Worm (Caenorhabditis elegans) whole organism, early embryonic: Measurements from ENCODE around the gene Y19D10B.8.

Experiments
- B0310.2 ChIP-seq: sonication (generic microtip); optimal IDR thresholded peaks from 2 replicates; lab custom pipeline; 2016; ENCODE audit warnings: mild to moderate bottlenecking, missing genetic modification characterization, missing compliant biosample characterization
- F13C5.2 ChIP-seq: sonication (generic microtip); optimal IDR thresholded peaks from 2 replicates; lab custom pipeline; 2017; ENCODE audit warnings: mild to moderate bottlenecking, missing genetic modification characterization, inconsistent platforms, missing compliant biosample characterization
- aly-1 ChIP-seq: sonication (generic microtip); optimal IDR thresholded peaks from 2 replicates; lab custom pipeline; 2016; ENCODE audit warnings: missing genetic modification characterization, missing compliant biosample characterization
- ama-1 ChIP-seq: fragments of 150-350 bp; optimal IDR thresholded peaks from 2 replicates; lab custom pipeline; 2014
- ceh-13 ChIP-seq: fragments of 200-800 bp; sonication (Bioruptor generic); optimal IDR thresholded peaks from 2 replicates; lab custom pipeline; 2018; ENCODE audit warnings: mild to moderate bottlenecking, missing genetic modification characterization, missing compliant biosample characterization
- ceh-36 ChIP-seq: sonication (generic microtip); optimal IDR thresholded peaks from 2 replicates; lab custom pipeline; 2016; ENCODE audit warnings: missing genetic modification characterization, inconsistent platforms, missing compliant biosample characterization
- ets-7 ChIP-seq: sonication (generic microtip); optimal IDR thresholded peaks from 2 replicates; lab custom pipeline; 2016; ENCODE audit warnings: missing genotype, missing genetic modification characterization, missing compliant biosample characterization
- flt-1 ChIP-seq: fragments of 200-800 bp; sonication (Bioruptor generic); IDR thresholded peaks from 2 replicates; pipeline ENCODE4 v1.3.6; 2022; ENCODE audit warnings: missing genetic modification characterization, missing compliant biosample characterization
- hmbx-1 ChIP-seq: sonication (generic microtip); optimal IDR thresholded peaks from 2 replicates; lab custom pipeline; 2016; ENCODE audit warnings: mild to moderate bottlenecking, missing genetic modification characterization, missing compliant biosample characterization
- hmg-4 ChIP-seq: fragments of 200-800 bp; sonication (Bioruptor generic); optimal IDR thresholded peaks from 2 replicates; lab custom pipeline; 2018; ENCODE audit warnings: mild to moderate bottlenecking, missing genetic modification characterization, missing compliant biosample characterization
- hnd-1 ChIP-seq: sonication (generic microtip); optimal IDR thresholded peaks from 2 replicates; lab custom pipeline; 2016; ENCODE audit warnings: missing genetic modification characterization, missing compliant biosample characterization
- pes-1 ChIP-seq: fragments of 200-800 bp; sonication (Bioruptor generic); IDR thresholded peaks from 2 replicates; pipeline ENCODE4 v1.3.6; 2022; ENCODE audit warnings: missing genetic modification reagents, missing genetic modification characterization, missing compliant biosample characterization
- scrt-1 ChIP-seq: fragments of 200-800 bp; sonication (Bioruptor generic); IDR thresholded peaks from 2 replicates; pipeline ENCODE4 v1.3.6; 2022; ENCODE audit warnings: missing genetic modification characterization, missing compliant biosample characterization
- sea-1 ChIP-seq: fragments of 200-800 bp; sonication (Bioruptor generic); conservative IDR thresholded peaks from 2 replicates; pipeline ENCODE4 v1.3.6; 2022; ENCODE audit warnings: missing genetic modification characterization, missing compliant biosample characterization
- tbx-11 ChIP-seq: fragments of 200-800 bp; sonication (Bioruptor generic); IDR thresholded peaks from 2 replicates; pipeline ENCODE4 v1.3.6; 2022; ENCODE audit warnings: missing genetic modification characterization, missing compliant biosample characterization
- tbx-37 ChIP-seq: fragments of 200-800 bp; sonication (Bioruptor generic); conservative IDR thresholded peaks from 2 replicates; pipeline ENCODE4 v1.3.6; 2022; ENCODE audit warnings: missing genetic modification reagents, missing genetic modification characterization, missing compliant biosample characterization
- tra-4 ChIP-seq: sonication (generic microtip); optimal IDR thresholded peaks from 2 replicates; lab custom pipeline; 2017; ENCODE audit warnings: missing genetic modification characterization, missing compliant biosample characterization

The Y19D10B.8 gene

ce11 chrV:2306383-2306782, 5.6 kb upstream of the Y19D10B.8 start:
- TF ChIP-seq B0310.2 (tag; lab: Kevin White, UChicago), result no peak

- TF ChIP-seq hnd-1 (tag; lab: Kevin White, UChicago) (no peak), B0310.2 (tag; lab: Kevin White, UChicago) (no peak), scrt-1 (GFP tag; lab: Robert Waterston, UW) (no peak), flt-1 (GFP tag; lab: Robert Waterston, UW) (no peak), F13C5.2 (tag; lab: Kevin White, UChicago) (no peak), tbx-11 (GFP tag; lab: Robert Waterston, UW) (no peak), ama-1 (no peak), sea-1 (GFP tag; lab: Robert Waterston, UW) (no peak), ceh-13 (GFP tag; lab: Kevin White, UChicago) (no peak), tra-4 (tag; lab: Kevin White, UChicago) (no peak), aly-1 (no peak), pes-1 (no peak), ets-7 (tag; lab: Kevin White, UChicago) (no peak), tbx-37 (GFP tag; lab: Robert Waterston, UW) (no peak), hmbx-1 (tag; lab: Kevin White, UChicago) (no peak), ceh-36 (no peak), hmg-4 (no peak)
These were observed 3.0 kb upstream of the Y19D10B.8 start, which contains the start of gene irld-15 for ce11 chrV:2303775-2304174. Gene irld-15 (minus strand): TSS chrV:2303875.

- TF ChIP-seq hnd-1 (tag; lab: Kevin White, UChicago), result no peak
- no peak for TF ChIP-seq hmbx-1 (tag; lab: Kevin White, UChicago)
- no peak for TF ChIP-seq aly-1
- no peak for TF ChIP-seq B0310.2 (tag; lab: Kevin White, UChicago)
- no peak for TF ChIP-seq tbx-37 (GFP tag; lab: Robert Waterston, UW)
- no peak for TF ChIP-seq tra-4 (tag; lab: Kevin White, UChicago)
- no peak for TF ChIP-seq sea-1 (GFP tag; lab: Robert Waterston, UW)
- TF ChIP-seq flt-1 (GFP tag; lab: Robert Waterston, UW), result no peak
- no peak for TF ChIP-seq hmg-4
These were observed 6.2 kb downstream of the Y19D10B.8 start, which contains the start of gene nhr-226 for ce11 chrV:2294577-2294976. Gene nhr-226 (plus strand): TSS chrV:2294877.

- TF ChIP-seq F13C5.2 (tag; lab: Kevin White, UChicago), result no peak
- TF ChIP-seq scrt-1 (GFP tag; lab: Robert Waterston, UW), result no peak
- no peak for TF ChIP-seq ceh-13 (GFP tag; lab: Kevin White, UChicago)
- TF ChIP-seq ama-1, result no peak
- no peak for TF ChIP-seq hmg-4
- TF ChIP-seq pes-1, result no peak
- no peak for TF ChIP-seq flt-1 (GFP tag; lab: Robert Waterston, UW)
- no peak for TF ChIP-seq tra-4 (tag; lab: Kevin White, UChicago)
- no peak for TF ChIP-seq tbx-11 (GFP tag; lab: Robert Waterston, UW)
- TF ChIP-seq ceh-36, result no peak
- no peak for TF ChIP-seq B0310.2 (tag; lab: Kevin White, UChicago)
- TF ChIP-seq ets-7 (tag; lab: Kevin White, UChicago), result no peak
- TF ChIP-seq sea-1 (GFP tag; lab: Robert Waterston, UW), result no peak
- TF ChIP-seq aly-1, result no peak
These were observed 8.6 kb downstream of the Y19D10B.8 start, which contains the start of gene nhr-115 for ce11 chrV:2292240-2292639. Gene nhr-115 (plus strand): TSS chrV:2292540.

ce11 chrV:2290329-2290728, 10.5 kb downstream of the Y19D10B.8 start, which contains the start of gene nhr-225:
Gene nhr-225 (minus strand): TSS chrV:2290474.
- no peak for TF ChIP-seq hmbx-1 (tag; lab: Kevin White, UChicago)
- TF ChIP-seq aly-1, result no peak
- TF ChIP-seq ama-1, result no peak

- TF ChIP-seq tbx-11 (GFP tag; lab: Robert Waterston, UW), result no peak
- no peak for TF ChIP-seq pes-1
- TF ChIP-seq flt-1 (GFP tag; lab: Robert Waterston, UW), result no peak
- no peak for TF ChIP-seq ama-1
- no peak for TF ChIP-seq scrt-1 (GFP tag; lab: Robert Waterston, UW)
- no peak for TF ChIP-seq hmg-4
- no peak for TF ChIP-seq tbx-37 (GFP tag; lab: Robert Waterston, UW)
These were observed 15.7 kb downstream of the Y19D10B.8 start, which contains the start of gene nhr-227 for ce11 chrV:2285107-2285506. Gene nhr-227 (plus strand): TSS chrV:2285432.

- TF ChIP-seq B0310.2 (tag; lab: Kevin White, UChicago), result no peak
- TF ChIP-seq ets-7 (tag; lab: Kevin White, UChicago), result no peak
These were observed 19.3 kb downstream of the Y19D10B.8 start, which contains the start of gene nhr-228 for ce11 chrV:2281499-2281898. Gene nhr-228 (plus strand): TSS chrV:2281759.

- no peak for TF ChIP-seq hmbx-1 (tag; lab: Kevin White, UChicago)
- no peak for TF ChIP-seq tbx-37 (GFP tag; lab: Robert Waterston, UW)
- TF ChIP-seq flt-1 (GFP tag; lab: Robert Waterston, UW), result no peak
- no peak for TF ChIP-seq ceh-36
- TF ChIP-seq sea-1 (GFP tag; lab: Robert Waterston, UW), result no peak
- TF ChIP-seq hmg-4, result no peak
- TF ChIP-seq aly-1, result no peak
- no peak for TF ChIP-seq hnd-1 (tag; lab: Kevin White, UChicago)
- TF ChIP-seq tra-4 (tag; lab: Kevin White, UChicago), result no peak
- TF ChIP-seq scrt-1 (GFP tag; lab: Robert Waterston, UW), result no peak
- no peak for TF ChIP-seq ama-1
- TF ChIP-seq ceh-13 (GFP tag; lab: Kevin White, UChicago), result no peak
- TF ChIP-seq ets-7 (tag; lab: Kevin White, UChicago), result no peak
- no peak for TF ChIP-seq pes-1
- TF ChIP-seq tbx-11 (GFP tag; lab: Robert Waterston, UW), result no peak
- no peak for TF ChIP-seq B0310.2 (tag; lab: Kevin White, UChicago)
- no peak for TF ChIP-seq F13C5.2 (tag; lab: Kevin White, UChicago)
These were observed 22.3 kb downstream of the Y19D10B.8 start, which contains the start of gene fbxa-137 for ce11 chrV:2278543-2278942. Gene fbxa-137 (plus strand): TSS chrV:2278816.
